Worm (Caenorhabditis elegans) whole organism, L4 larva: ENCODE results near the gene clec-139.

Source experiments
- F49E8.2 ChIP-seq: sonication (generic microtip); optimal IDR thresholded peaks from 2 replicates; lab custom pipeline; 2016; ENCODE audit warnings: missing compliant biosample characterization, mild to moderate bottlenecking, missing genetic modification characterization, borderline replicate concordance
- R02D3.7 ChIP-seq: fragments of 150-350 bp; sonication (generic microtip); optimal IDR thresholded peaks from 3 replicates; lab custom pipeline; 2014; ENCODE audit warnings: missing biosample characterization, missing genetic modification characterization
- T20F7.1 ChIP-seq: fragments of 200-800 bp; sonication (Bioruptor generic); optimal IDR thresholded peaks from 2 replicates; lab custom pipeline; 2018; ENCODE audit warnings: mild to moderate bottlenecking, missing genetic modification characterization, missing compliant biosample characterization
- Y105C5A.15 ChIP-seq: fragments of 200-800 bp; sonication (Bioruptor generic); IDR thresholded peaks from 2 replicates; pipeline ENCODE4 v1.3.6; 2022; ENCODE audit warnings: missing genetic modification characterization, missing compliant biosample characterization
- ZK546.5 ChIP-seq, 2 experiments: sonication (generic microtip); optimal IDR thresholded peaks; 2 replicates each; lab custom pipeline; 2017; ENCODE audit warnings: missing biosample characterization in 2 of 2, missing genetic modification characterization in 2 of 2
- aly-2 ChIP-seq: sonication (generic microtip); optimal IDR thresholded peaks from 2 replicates; lab custom pipeline; 2018; ENCODE audit warnings: missing biosample characterization, missing genetic modification characterization
- daf-12 ChIP-seq: fragments of 150-350 bp; optimal IDR thresholded peaks from 2 replicates; lab custom pipeline; 2014; ENCODE audit warnings: missing biosample characterization, missing genetic modification reagents, missing genetic modification characterization
- daf-16 ChIP-seq, 3 experiments: sonication (generic microtip); optimal IDR thresholded peaks; 2 replicates each; lab custom pipeline; 2016 to 2017; ENCODE audit warnings: missing genetic modification characterization in 3 of 3, missing genetic modification reagents in 3 of 3, mild to moderate bottlenecking in 2 of 3, missing compliant biosample characterization in 2 of 3, missing biosample characterization in 1 of 3, moderate library complexity in 1 of 3
- daf-8 ChIP-seq: fragments of 200-800 bp; sonication (Bioruptor generic); IDR thresholded peaks from 2 replicates; pipeline ENCODE4 v1.3.6; 2022; ENCODE audit warnings: missing genetic modification characterization, missing compliant biosample characterization
- dmd-6 ChIP-seq: fragments of 200-800 bp; sonication (Bioruptor generic); IDR thresholded peaks from 2 replicates; pipeline ENCODE4 v1.3.6; 2022; ENCODE audit warnings: missing genetic modification reagents, missing genetic modification characterization, missing compliant biosample characterization
- egl-27 ChIP-seq: sonication (generic microtip); optimal IDR thresholded peaks from 3 replicates; lab custom pipeline; 2017; ENCODE audit warnings: missing biosample characterization, missing genetic modification reagents, missing genetic modification characterization
- fos-1 ChIP-seq: fragments of 150-350 bp; optimal IDR thresholded peaks from 2 replicates; lab custom pipeline; 2014; ENCODE audit warnings: missing biosample characterization, missing genetic modification characterization
- gei-8 ChIP-seq: fragments of 200-800 bp; sonication (Bioruptor generic); optimal IDR thresholded peaks from 2 replicates; lab custom pipeline; 2018; ENCODE audit warnings: mild to moderate bottlenecking, missing genetic modification characterization, missing compliant biosample characterization
- hlh-11 ChIP-seq: fragments of 200-800 bp; sonication (Bioruptor generic); optimal IDR thresholded peaks from 2 replicates; lab custom pipeline; 2018; ENCODE audit warnings: mild to moderate bottlenecking, missing genetic modification characterization, missing compliant biosample characterization
- hlh-30 ChIP-seq: sonication (generic microtip); optimal IDR thresholded peaks from 2 replicates; lab custom pipeline; 2017; ENCODE audit warnings: antibody characterized with exemption, mild to moderate bottlenecking, missing genetic modification characterization, missing compliant biosample characterization; ENCODE audit not compliant: insufficient read depth
- hmg-1.1 ChIP-seq: fragments of 200-800 bp; sonication (Bioruptor generic); IDR thresholded peaks from 2 replicates; pipeline ENCODE4 v1.3.6; 2022; ENCODE audit warnings: missing genetic modification reagents, missing genetic modification characterization, missing compliant biosample characterization
- jun-1 ChIP-seq: fragments of 150-350 bp; optimal IDR thresholded peaks from 2 replicates; lab custom pipeline; 2014; ENCODE audit warnings: missing biosample characterization, missing genetic modification reagents, missing genetic modification characterization
- lin-13 ChIP-seq: fragments of 150-350 bp; optimal IDR thresholded peaks from 2 replicates; lab custom pipeline; 2014; ENCODE audit warnings: missing biosample characterization, missing genetic modification reagents, missing genetic modification characterization
- lin-38 ChIP-seq: fragments of 200-800 bp; sonication (Bioruptor generic); IDR thresholded peaks from 2 replicates; pipeline ENCODE4 v1.3.6; 2022; ENCODE audit warnings: missing genetic modification reagents, missing genetic modification characterization, missing compliant biosample characterization
- lin-39 ChIP-seq: fragments of 150-350 bp; optimal IDR thresholded peaks from 2 replicates; lab custom pipeline; 2014; ENCODE audit warnings: missing biosample characterization, missing genetic modification reagents, missing genetic modification characterization
- mdt-29 ChIP-seq: fragments of 200-800 bp; sonication (Bioruptor generic); IDR thresholded peaks from 2 replicates; pipeline ENCODE4 v1.3.6; 2022; ENCODE audit warnings: missing genetic modification reagents, missing genetic modification characterization, missing compliant biosample characterization
- mxl-2 ChIP-seq: fragments of 200-800 bp; sonication (Bioruptor generic); conservative IDR thresholded peaks from 2 replicates; pipeline ENCODE4 v1.3.6; 2022; ENCODE audit warnings: missing genetic modification reagents, missing genetic modification characterization, missing compliant biosample characterization
- nhr-102 ChIP-seq: sonication (generic microtip); optimal IDR thresholded peaks from 2 replicates; lab custom pipeline; 2016; ENCODE audit warnings: mild to moderate bottlenecking, missing genetic modification characterization, moderate library complexity, missing compliant biosample characterization
- nhr-25 ChIP-seq: sonication (generic microtip); optimal IDR thresholded peaks from 2 replicates; lab custom pipeline; 2017; ENCODE audit warnings: missing genetic modification characterization, mild to moderate bottlenecking, missing compliant biosample characterization, antibody characterized with exemption, moderate library complexity, borderline replicate concordance; ENCODE audit not compliant: insufficient read depth
- nhr-42 ChIP-seq: fragments of 200-800 bp; sonication (Bioruptor generic); IDR thresholded peaks from 2 replicates; pipeline ENCODE4 v1.3.6; 2022; ENCODE audit warnings: missing genetic modification characterization, missing compliant biosample characterization
- nhr-48 ChIP-seq: sonication (generic microtip); optimal IDR thresholded peaks from 2 replicates; lab custom pipeline; 2016; ENCODE audit warnings: mild to moderate bottlenecking, missing genetic modification characterization, missing compliant biosample characterization
- nhr-6 ChIP-seq: fragments of 150-350 bp; optimal IDR thresholded peaks from 2 replicates; lab custom pipeline; 2014; ENCODE audit warnings: missing biosample characterization, missing genetic modification characterization
- php-3 ChIP-seq: fragments of 200-800 bp; sonication (Bioruptor generic); IDR thresholded peaks from 2 replicates; pipeline ENCODE4 v1.3.6; 2022; ENCODE audit warnings: missing genetic modification reagents, missing genetic modification characterization, missing compliant biosample characterization
- pqm-1 ChIP-seq: sonication (generic microtip); optimal IDR thresholded peaks from 2 replicates; lab custom pipeline; 2017; ENCODE audit warnings: missing biosample characterization, missing genetic modification characterization
- sdz-12 ChIP-seq: fragments of 200-800 bp; sonication (Bioruptor generic); optimal IDR thresholded peaks from 2 replicates; lab custom pipeline; 2018; ENCODE audit warnings: mild to moderate bottlenecking, missing genetic modification characterization, missing compliant biosample characterization
- skn-1 ChIP-seq: fragments of 150-350 bp; optimal IDR thresholded peaks from 2 replicates; lab custom pipeline; 2014; ENCODE audit warnings: missing biosample characterization, missing genetic modification characterization
- spr-1 ChIP-seq: sonication (generic microtip); optimal IDR thresholded peaks from 2 replicates; lab custom pipeline; 2016; ENCODE audit warnings: mild to moderate bottlenecking, missing genetic modification characterization, missing compliant biosample characterization
- spr-3 ChIP-seq: fragments of 200-800 bp; sonication (Bioruptor generic); optimal IDR thresholded peaks from 2 replicates; lab custom pipeline; 2018; ENCODE audit warnings: mild to moderate bottlenecking, missing genetic modification characterization, missing compliant biosample characterization
- tag-97 ChIP-seq: fragments of 200-800 bp; sonication (Bioruptor generic); IDR thresholded peaks from 2 replicates; pipeline ENCODE4 v1.3.6; 2022; ENCODE audit warnings: missing genetic modification characterization, missing compliant biosample characterization
- tra-1 ChIP-seq: fragments of 200-800 bp; sonication (Bioruptor generic); IDR thresholded peaks from 2 replicates; pipeline ENCODE4 v1.3.6; 2022; ENCODE audit warnings: missing genetic modification reagents, missing genetic modification characterization, missing compliant biosample characterization
- unc-39 ChIP-seq: sonication (generic microtip); optimal IDR thresholded peaks from 2 replicates; lab custom pipeline; 2017; ENCODE audit warnings: missing biosample characterization, missing genetic modification characterization
- unc-62 ChIP-seq, 3 experiments: fragments of 150-350 bp in 1 of 3; sonication (generic microtip); optimal IDR thresholded peaks in 2 of 3; peaks in 1 of 3; 1 replicate in 1 of 3; 2 replicates in 2 of 3; lab custom pipeline; 2014 to 2017; ENCODE audit warnings: missing biosample characterization in 3 of 3, missing genetic modification characterization in 3 of 3, missing genetic modification reagents in 3 of 3, missing genotype in 1 of 3
- zip-11 ChIP-seq: fragments of 200-800 bp; sonication (Bioruptor generic); IDR thresholded peaks from 2 replicates; pipeline ENCODE4 v1.3.6; 2022; ENCODE audit warnings: missing genetic modification characterization, missing compliant biosample characterization
- ztf-11 ChIP-seq: fragments of 150-350 bp; optimal IDR thresholded peaks from 2 replicates; lab custom pipeline; 2014; ENCODE audit warnings: missing biosample characterization, missing genetic modification characterization

Gene clec-139

DNA sequence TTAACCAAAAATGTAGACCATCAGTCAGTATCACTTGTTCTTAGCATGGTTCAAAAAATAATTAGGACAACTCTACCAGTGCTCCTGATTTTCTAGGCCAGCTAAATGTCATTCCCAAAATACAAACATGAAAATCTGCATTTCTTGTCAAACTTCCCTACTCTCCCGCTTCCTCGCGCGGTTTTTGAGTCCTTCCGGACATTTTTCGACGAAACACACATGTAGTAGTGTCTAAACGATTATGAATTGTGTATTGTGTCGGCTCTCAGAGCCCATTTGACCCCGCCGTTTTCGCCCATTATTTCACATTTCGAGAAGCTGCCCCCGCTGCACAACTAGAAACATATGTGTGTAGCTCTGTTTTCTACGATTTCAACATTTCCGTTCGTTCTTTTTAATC, 5.1 kb upstream of the clec-139 start, which contains the start of gene F35D11.1:
Gene F35D11.1 (plus strand): TSS at position 301 of the 400 bp plus-strand sequence.
- no peak for TF ChIP-seq pqm-1 (tag; lab: Kevin White, UChicago)
- TF ChIP-seq sdz-12 = no peak
- no peak for TF ChIP-seq jun-1 (tag; lab: Kevin White, UChicago)
- TF ChIP-seq aly-2 (tag; lab: Kevin White, UChicago) = no peak
- TF ChIP-seq nhr-6 (tag; lab: Kevin White, UChicago) = no peak
- no peak for TF ChIP-seq ZK546.5 (tag; optimal IDR thresholded peaks at IDR 0.05; lab: Kevin White, UChicago)
- TF ChIP-seq gei-8 = no peak
- TF ChIP-seq spr-1 (tag; lab: Kevin White, UChicago) = no peak
- no peak for TF ChIP-seq dmd-6
- TF ChIP-seq nhr-102 = no peak
- no peak for TF ChIP-seq zip-11 (GFP tag; lab: Robert Waterston, UW)
- no peak for TF ChIP-seq egl-27 (tag; lab: Kevin White, UChicago)
- no peak for TF ChIP-seq fos-1 (tag; lab: Kevin White, UChicago)
- no peak for TF ChIP-seq nhr-25 (tag; lab: Kevin White, UChicago)
- TF ChIP-seq mdt-29 (GFP tag; lab: Robert Waterston, UW) = no peak
- no peak for TF ChIP-seq hmg-1.1 (GFP tag; lab: Robert Waterston, UW)
- no peak for TF ChIP-seq hlh-30 (tag; lab: Kevin White, UChicago)
- TF ChIP-seq nhr-48 = no peak

ce11 chrII:4619700-4620099, 1.9 kb downstream of the clec-139 start, which contains the start of gene clec-138:
Gene clec-138, minus strand, starts transcription at chrII:4619800.
- TF ChIP-seq hlh-11 (no peak), ZK546.5 (tag; optimal IDR thresholded peaks at IDR 0.05; lab: Kevin White, UChicago) (no peak), nhr-6 (tag; lab: Kevin White, UChicago) (no peak), ztf-11 (tag; lab: Kevin White, UChicago) (no peak), gei-8 (no peak), mxl-2 (GFP tag; lab: Robert Waterston, UW) (no peak), egl-27 (tag; lab: Kevin White, UChicago) (no peak), daf-16 (GFP tag; optimal IDR thresholded peaks at IDR 0.05; lab: Kevin White, UChicago) (no peak), daf-16 (tag; optimal IDR thresholded peaks at IDR 0.05; lab: Kevin White, UChicago) (no peak), tag-97 (no peak), tra-1 (no peak), T20F7.1 (GFP tag; lab: Kevin White, UChicago) (no peak)

DNA sequence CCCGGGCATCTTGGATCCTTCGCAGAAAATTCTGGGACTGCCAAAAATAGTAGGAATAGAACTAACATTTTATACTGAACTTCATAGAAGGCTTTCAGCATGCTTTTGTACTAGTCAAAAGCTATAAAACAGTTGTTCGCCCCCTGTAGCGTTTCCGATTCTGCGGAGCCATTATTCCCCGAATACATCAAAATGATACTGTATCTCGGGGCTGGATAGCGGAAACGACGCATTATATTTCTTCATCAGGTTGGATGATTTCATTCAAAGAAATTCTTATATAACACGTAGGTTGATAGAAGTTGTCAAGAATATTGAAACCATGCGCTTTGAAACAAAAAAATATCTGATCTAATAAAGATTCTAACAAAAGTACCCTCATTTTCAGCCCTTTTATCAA, 3.6 kb downstream of the clec-139 start, which contains the start of gene clec-137:
Gene clec-137 (minus strand): TSS at position 101 of the 400 bp plus-strand sequence.
- TF ChIP-seq hlh-11 (no peak), unc-62 (GFP tag; optimal IDR thresholded peaks at IDR 0.05 in 1 of 2; lab: Kevin White, UChicago) (no peak), unc-62 (tag; optimal IDR thresholded peaks at IDR 0.05; lab: Kevin White, UChicago) (no peak), lin-13 (GFP tag; lab: Kevin White, UChicago) (no peak), Y105C5A.15 (GFP tag; lab: Robert Waterston, UW) (no peak), R02D3.7 (tag; lab: Kevin White, UChicago) (no peak), spr-3 (GFP tag; lab: Kevin White, UChicago) (no peak), F49E8.2 (tag; lab: Kevin White, UChicago) (no peak), unc-39 (tag; lab: Kevin White, UChicago) (no peak), tag-97 (no peak), lin-39 (tag; lab: Kevin White, UChicago) (no peak), skn-1 (no peak), lin-38 (GFP tag; lab: Robert Waterston, UW) (no peak), T20F7.1 (GFP tag; lab: Kevin White, UChicago) (no peak), daf-12 (tag; lab: Kevin White, UChicago) (no peak), daf-8 (no peak), nhr-42 (GFP tag; lab: Robert Waterston, UW) (no peak), php-3 (no peak)
